Worm (Caenorhabditis elegans): ENCODE data around the gene C34C12.2.

Gene C34C12.2

ce11 chrIII:3475497-3475896 is 21.9 kb downstream of the C34C12.2 start, which contains the start of gene C34C12.9:
C34C12.9 (minus strand) TSS chrIII:3475512.
- TF ChIP-seq him-1 (tag; optimal IDR thresholded peaks at IDR 0.05) (no peak), W03F9.2 (tag; optimal IDR thresholded peaks at IDR 0.05) (no peak), dao-5 (tag; optimal IDR thresholded peaks at IDR 0.05) (no peak)

ce11 chrIII:3476245-3476644 is 22.7 kb downstream of the C34C12.2 start:
- TF ChIP-seq him-1 (tag; optimal IDR thresholded peaks at IDR 0.05) (no peak), dao-5 (tag; optimal IDR thresholded peaks at IDR 0.05) (no peak), W03F9.2 (tag; optimal IDR thresholded peaks at IDR 0.05) (no peak)

- no peak for TF ChIP-seq W03F9.2 (tag; optimal IDR thresholded peaks at IDR 0.05)
- no peak for TF ChIP-seq him-1 (tag; optimal IDR thresholded peaks at IDR 0.05)
- TF ChIP-seq dao-5 (tag; optimal IDR thresholded peaks at IDR 0.05) = no peak
Measured at ce11 chrIII:3477375-3477774, 23.8 kb downstream of the C34C12.2 start.

ce11 chrIII:3478795-3479398 is 25.3 kb downstream of the C34C12.2 start:
- TF ChIP-seq W03F9.2 (tag; optimal IDR thresholded peaks at IDR 0.05) (no peak), dao-5 (tag; optimal IDR thresholded peaks at IDR 0.05) (no peak), him-1 (tag; optimal IDR thresholded peaks at IDR 0.05) (no peak)

- no peak for TF ChIP-seq dao-5 (tag; optimal IDR thresholded peaks at IDR 0.05)
- TF ChIP-seq him-1 (tag; optimal IDR thresholded peaks at IDR 0.05) = no peak
- no peak for TF ChIP-seq W03F9.2 (tag; optimal IDR thresholded peaks at IDR 0.05)
Measured at ce11 chrIII:3480236-3480635, 26.6 kb downstream of the C34C12.2 start.

- TF ChIP-seq him-1 (tag; optimal IDR thresholded peaks at IDR 0.05) = no peak
- no peak for TF ChIP-seq dao-5 (tag; optimal IDR thresholded peaks at IDR 0.05)
- no peak for TF ChIP-seq W03F9.2 (tag; optimal IDR thresholded peaks at IDR 0.05)
Measured at ce11 chrIII:3480950-3481349, 27.4 kb downstream of the C34C12.2 start.

ce11 chrIII:3482291-3482690 is 28.7 kb downstream of the C34C12.2 start, which contains the start of gene C34C12.6:
C34C12.6 (plus strand) TSS chrIII:3482591.
- TF ChIP-seq W03F9.2 (tag; optimal IDR thresholded peaks at IDR 0.05) (no peak), him-1 (tag; optimal IDR thresholded peaks at IDR 0.05) (no peak), dao-5 (tag; optimal IDR thresholded peaks at IDR 0.05) (no peak)

ce11 chrIII:3484995-3485394 is 31.4 kb downstream of the C34C12.2 start:
- TF ChIP-seq dao-5 (tag; optimal IDR thresholded peaks at IDR 0.05) (no peak), W03F9.2 (tag; optimal IDR thresholded peaks at IDR 0.05) (no peak), him-1 (tag; optimal IDR thresholded peaks at IDR 0.05) (no peak)

ce11 chrIII:3486055-3486454 is 32.5 kb downstream of the C34C12.2 start:
- TF ChIP-seq him-1 (tag; optimal IDR thresholded peaks at IDR 0.05) (no peak), W03F9.2 (tag; optimal IDR thresholded peaks at IDR 0.05) (no peak), dao-5 (tag; optimal IDR thresholded peaks at IDR 0.05) (no peak)

- TF ChIP-seq dao-5 (tag; optimal IDR thresholded peaks at IDR 0.05) = no peak
- TF ChIP-seq him-1 (tag; optimal IDR thresholded peaks at IDR 0.05) = no peak
- TF ChIP-seq W03F9.2 (tag; optimal IDR thresholded peaks at IDR 0.05) = no peak
Measured at ce11 chrIII:3487133-3487532, 33.5 kb downstream of the C34C12.2 start.

- TF ChIP-seq dao-5 (tag; optimal IDR thresholded peaks at IDR 0.05) = no peak
- no peak for TF ChIP-seq W03F9.2 (tag; optimal IDR thresholded peaks at IDR 0.05)
- TF ChIP-seq him-1 (tag; optimal IDR thresholded peaks at IDR 0.05) = no peak
Measured at ce11 chrIII:3488224-3488623, 34.6 kb downstream of the C34C12.2 start, which contains the start of gene C34C12.7. C34C12.7 (minus strand) TSS chrIII:3488341.

- TF ChIP-seq dao-5 (tag; optimal IDR thresholded peaks at IDR 0.05) = no peak
- no peak for TF ChIP-seq him-1 (tag; optimal IDR thresholded peaks at IDR 0.05)
- TF ChIP-seq W03F9.2 (tag; optimal IDR thresholded peaks at IDR 0.05) = no peak
Measured at ce11 chrIII:3493138-3493537, 39.6 kb downstream of the C34C12.2 start, which contains the start of gene gly-14. gly-14 (minus strand) TSS chrIII:3493238.

- TF ChIP-seq him-1 (tag; optimal IDR thresholded peaks at IDR 0.05) (no peak), W03F9.2 (tag; optimal IDR thresholded peaks at IDR 0.05) (no peak), dao-5 (tag; optimal IDR thresholded peaks at IDR 0.05) (no peak)
Measured at ce11 chrIII:3498957-3499356, 45.4 kb downstream of the C34C12.2 start, which contains the start of gene M01F1.9. M01F1.9 (minus strand) TSS chrIII:3499057.

- TF ChIP-seq dao-5 (tag; optimal IDR thresholded peaks at IDR 0.05) = no peak
- TF ChIP-seq W03F9.2 (tag; optimal IDR thresholded peaks at IDR 0.05) = no peak
- no peak for TF ChIP-seq him-1 (tag; optimal IDR thresholded peaks at IDR 0.05)
Measured at ce11 chrIII:3499850-3500249, 46.3 kb downstream of the C34C12.2 start.
